Worm (Caenorhabditis elegans) whole organism, L2 larva: ENCODE data around the gene sna-2.

Experiments
- C34F6.9 ChIP-seq: fragments of 150-350 bp; optimal IDR thresholded peaks from 2 replicates; lab custom pipeline; 2014; ENCODE audit warnings: missing biosample characterization, missing genetic modification characterization
- ZK546.5 ChIP-seq: sonication (generic microtip); optimal IDR thresholded peaks from 2 replicates; lab custom pipeline; 2017; ENCODE audit warnings: missing biosample characterization, missing genetic modification characterization
- alr-1 ChIP-seq: fragments of 150-350 bp; optimal IDR thresholded peaks from 2 replicates; lab custom pipeline; 2014; ENCODE audit warnings: missing biosample characterization, missing genetic modification characterization
- aly-2 ChIP-seq: fragments of 150-350 bp; optimal IDR thresholded peaks from 2 replicates; lab custom pipeline; 2014; ENCODE audit warnings: missing biosample characterization, missing genetic modification characterization
- ama-1 ChIP-seq: fragments of 150-350 bp; optimal IDR thresholded peaks from 2 replicates; lab custom pipeline; 2018; ENCODE audit warnings: inconsistent platforms
- blmp-1 ChIP-seq: sonication (generic microtip); optimal IDR thresholded peaks from 2 replicates; lab custom pipeline; 2017; ENCODE audit warnings: missing genetic modification characterization, mild to moderate bottlenecking, missing compliant biosample characterization, antibody characterized with exemption, moderate library complexity; ENCODE audit not compliant: insufficient read depth
- ceh-16 ChIP-seq: fragments of 150-350 bp; optimal IDR thresholded peaks from 2 replicates; lab custom pipeline; 2014; ENCODE audit warnings: missing biosample characterization, missing genetic modification characterization
- ceh-82 ChIP-seq: fragments of 150-350 bp; optimal IDR thresholded peaks from 2 replicates; lab custom pipeline; 2014; ENCODE audit warnings: missing biosample characterization, missing genetic modification characterization
- crh-2 ChIP-seq: sonication (generic microtip); optimal IDR thresholded peaks from 2 replicates; lab custom pipeline; 2017; ENCODE audit warnings: missing biosample characterization, missing genetic modification characterization
- dmd-4 ChIP-seq: sonication (generic microtip); optimal IDR thresholded peaks from 2 replicates; lab custom pipeline; 2017; ENCODE audit warnings: missing biosample characterization, missing genetic modification characterization
- elt-3 ChIP-seq: sonication (generic microtip); optimal IDR thresholded peaks from 2 replicates; lab custom pipeline; 2017; ENCODE audit warnings: missing biosample characterization, missing genetic modification characterization
- fos-1 ChIP-seq: fragments of 150-350 bp; optimal IDR thresholded peaks from 2 replicates; lab custom pipeline; 2014; ENCODE audit warnings: missing biosample characterization, missing genetic modification characterization
- gmeb-1 ChIP-seq: fragments of 150-350 bp; optimal IDR thresholded peaks from 2 replicates; lab custom pipeline; 2014; ENCODE audit warnings: missing biosample characterization, missing genetic modification characterization
- lin-11 ChIP-seq: fragments of 150-350 bp; sonication (generic microtip); optimal IDR thresholded peaks from 2 replicates; lab custom pipeline; 2014; ENCODE audit warnings: missing biosample characterization, missing genetic modification characterization, inconsistent platforms, mixed read lengths
- lin-13 ChIP-seq: fragments of 150-350 bp; optimal IDR thresholded peaks from 2 replicates; lab custom pipeline; 2014; ENCODE audit warnings: missing biosample characterization, missing genetic modification reagents, missing genetic modification characterization
- lsy-2 ChIP-seq, 2 experiments: fragments of 150-350 bp in 1 of 2; sonication (generic microtip) in 1 of 2; optimal IDR thresholded peaks; 2 replicates each; lab custom pipeline; 2014 to 2017; ENCODE audit warnings: missing biosample characterization in 2 of 2, missing genetic modification characterization in 2 of 2
- mab-5 ChIP-seq: fragments of 150-350 bp; optimal IDR thresholded peaks from 2 replicates; lab custom pipeline; 2014; ENCODE audit warnings: missing biosample characterization, missing genetic modification characterization
- mbf-1 ChIP-seq: sonication (generic microtip); optimal IDR thresholded peaks from 2 replicates; lab custom pipeline; 2017; ENCODE audit warnings: missing biosample characterization, missing genetic modification characterization
- nhr-11 ChIP-seq: fragments of 150-350 bp; optimal IDR thresholded peaks from 2 replicates; lab custom pipeline; 2014; ENCODE audit warnings: missing biosample characterization, missing genetic modification characterization
- nhr-12 ChIP-seq: fragments of 150-350 bp; optimal IDR thresholded peaks from 2 replicates; lab custom pipeline; 2014; ENCODE audit warnings: missing biosample characterization, missing genetic modification characterization
- nhr-129 ChIP-seq: fragments of 150-350 bp; optimal IDR thresholded peaks from 2 replicates; lab custom pipeline; 2014; ENCODE audit warnings: missing biosample characterization, missing genetic modification characterization
- nhr-21 ChIP-seq: fragments of 150-350 bp; optimal IDR thresholded peaks from 2 replicates; lab custom pipeline; 2014; ENCODE audit warnings: missing biosample characterization, missing genetic modification characterization
- nhr-23 ChIP-seq: fragments of 150-350 bp; optimal IDR thresholded peaks from 2 replicates; lab custom pipeline; 2014; ENCODE audit warnings: missing biosample characterization, missing genetic modification reagents, missing genetic modification characterization
- nhr-237 ChIP-seq: fragments of 150-350 bp; optimal IDR thresholded peaks from 2 replicates; lab custom pipeline; 2014; ENCODE audit warnings: missing biosample characterization, missing genetic modification characterization
- nhr-25 ChIP-seq: fragments of 150-350 bp; sonication (generic microtip); optimal IDR thresholded peaks from 3 replicates; lab custom pipeline; 2014; ENCODE audit warnings: missing biosample characterization, missing genetic modification characterization
- nhr-77 ChIP-seq: fragments of 150-350 bp; optimal IDR thresholded peaks from 2 replicates; lab custom pipeline; 2014; ENCODE audit warnings: missing biosample characterization, missing genetic modification characterization
- peb-1 ChIP-seq: fragments of 150-350 bp; optimal IDR thresholded peaks from 2 replicates; lab custom pipeline; 2014; ENCODE audit warnings: missing biosample characterization, missing genetic modification characterization
- sem-4 ChIP-seq: fragments of 150-350 bp; optimal IDR thresholded peaks from 2 replicates; lab custom pipeline; 2014; ENCODE audit warnings: missing biosample characterization, missing genetic modification reagents, missing genetic modification characterization
- skn-1 ChIP-seq: sonication (generic microtip); optimal IDR thresholded peaks from 2 replicates; lab custom pipeline; 2017; ENCODE audit warnings: missing biosample characterization, missing genetic modification characterization
- sma-3 ChIP-seq: sonication (generic microtip); optimal IDR thresholded peaks from 2 replicates; lab custom pipeline; 2016; ENCODE audit warnings: missing genetic modification reagents, missing genetic modification characterization, missing compliant biosample characterization
- sma-9 ChIP-seq, 2 experiments: fragments of 150-350 bp in 1 of 2; sonication (generic microtip) in 1 of 2; optimal IDR thresholded peaks; 2 replicates each; lab custom pipeline; 2014 to 2016; ENCODE audit warnings: missing genetic modification characterization in 2 of 2, mild to moderate bottlenecking in 1 of 2, missing biosample characterization in 1 of 2, missing compliant biosample characterization in 1 of 2, missing genetic modification reagents in 1 of 2, moderate library complexity in 1 of 2
- snpc-4 ChIP-seq: fragments of 150-350 bp; optimal IDR thresholded peaks from 2 replicates; lab custom pipeline; 2014; ENCODE audit warnings: missing biosample characterization, missing genetic modification characterization
- unc-39 ChIP-seq: fragments of 150-350 bp; optimal IDR thresholded peaks from 2 replicates; lab custom pipeline; 2014; ENCODE audit warnings: missing biosample characterization, missing genetic modification characterization
- unc-55 ChIP-seq: fragments of 150-350 bp; sonication (generic microtip); optimal IDR thresholded peaks from 3 replicates; lab custom pipeline; 2014; ENCODE audit warnings: missing biosample characterization, missing genetic modification reagents, missing genetic modification characterization
- unc-62 ChIP-seq: fragments of 150-350 bp; optimal IDR thresholded peaks from 2 replicates; lab custom pipeline; 2014; ENCODE audit warnings: missing biosample characterization, missing genetic modification reagents, missing genetic modification characterization
- zag-1 ChIP-seq: fragments of 150-350 bp; optimal IDR thresholded peaks from 2 replicates; lab custom pipeline; 2014; ENCODE audit warnings: missing biosample characterization, missing genetic modification characterization
- ztf-1 ChIP-seq: fragments of 200-800 bp; sonication (Bioruptor generic); conservative IDR thresholded peaks from 2 replicates; pipeline ENCODE4 v1.3.6; 2022; ENCODE audit warnings: missing genetic modification characterization, missing compliant biosample characterization
- ztf-11 ChIP-seq: sonication (generic microtip); optimal IDR thresholded peaks from 2 replicates; lab custom pipeline; 2017; ENCODE audit warnings: missing biosample characterization, missing genetic modification characterization
- ztf-4 ChIP-seq: fragments of 150-350 bp; optimal IDR thresholded peaks from 2 replicates; lab custom pipeline; 2014; ENCODE audit warnings: missing biosample characterization, missing genetic modification characterization

Gene sna-2

DNA sequence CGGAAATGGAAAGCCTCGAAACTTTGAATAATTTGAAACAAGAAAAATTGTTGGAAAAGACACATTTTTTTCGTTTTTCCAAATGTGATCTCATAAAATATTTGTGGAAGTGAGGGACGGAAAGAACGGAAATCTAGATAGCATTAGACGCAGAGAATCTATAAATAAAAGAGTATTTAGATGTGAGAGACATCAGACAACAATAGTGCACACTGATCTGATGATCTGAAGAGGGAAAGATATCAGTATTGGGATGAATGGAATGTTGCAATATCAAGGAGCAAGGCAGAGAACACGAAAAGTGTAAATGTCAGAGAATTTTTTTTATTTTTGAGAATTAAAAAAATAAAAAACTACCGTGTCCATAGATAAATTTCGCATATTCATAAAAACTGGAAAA lies 42.6 kb downstream of the sna-2 start:
- TF ChIP-seq lsy-2 (tag; optimal IDR thresholded peaks at IDR 0.05; lab: Kevin White, UChicago) = peak in 1 of 2 experiments; percentile 3
- no peak for TF ChIP-seq nhr-77 (tag; lab: Kevin White, UChicago)

- no peak for TF ChIP-seq alr-1 (tag; lab: Kevin White, UChicago)
These were observed 43.5 kb downstream of the sna-2 start for ce11 chrIV:9733904-9734303.

ce11 chrIV:9728376-9728775 lies 49.1 kb downstream of the sna-2 start, which contains the start of gene nhr-100:
Gene nhr-100, plus strand, starts transcription at chrIV:9728676.
- TF ChIP-seq mbf-1 (tag; lab: Kevin White, UChicago) (no peak), ztf-11 (tag; lab: Kevin White, UChicago) (no peak), sem-4 (tag; lab: Kevin White, UChicago) (no peak), unc-39 (tag; lab: Kevin White, UChicago) (no peak), nhr-25 (tag; lab: Kevin White, UChicago) (no peak), gmeb-1 (tag; lab: Kevin White, UChicago) (no peak), sma-3 (no peak), nhr-11 (tag; lab: Kevin White, UChicago) (no peak), peb-1 (no peak), nhr-23 (tag; lab: Kevin White, UChicago) (no peak), C34F6.9 (no peak), blmp-1 (no peak), lin-11 (tag; lab: Kevin White, UChicago) (no peak)

DNA sequence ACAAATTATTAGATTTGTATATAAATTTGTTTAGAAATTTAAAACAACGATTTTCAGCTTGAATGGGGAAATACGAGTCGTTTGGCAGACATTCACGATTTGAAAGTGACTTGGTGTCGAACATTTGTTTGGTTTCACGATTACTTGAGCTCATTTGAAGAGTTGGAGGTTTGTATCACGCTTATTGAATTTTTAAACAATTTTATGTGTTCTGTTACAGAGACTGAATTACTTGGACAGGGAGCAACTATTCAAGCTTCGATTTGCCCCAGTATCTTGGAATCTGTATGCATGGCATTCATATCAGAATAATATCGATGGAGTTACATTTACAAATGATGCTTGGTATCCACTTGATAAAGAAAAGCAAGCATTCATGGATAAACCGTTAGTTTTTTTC lies 50.2 kb downstream of the sna-2 start:
- TF ChIP-seq ceh-82 = no peak
- no peak for TF ChIP-seq elt-3
- no peak for TF ChIP-seq nhr-12 (tag; lab: Kevin White, UChicago)
- no peak for TF ChIP-seq dmd-4 (tag; lab: Kevin White, UChicago)
- TF ChIP-seq unc-55 (GFP tag; lab: Kevin White, UChicago) = no peak
- no peak for TF ChIP-seq C34F6.9
- no peak for TF ChIP-seq ama-1
- no peak for TF ChIP-seq zag-1 (tag; lab: Kevin White, UChicago)
- no peak for TF ChIP-seq unc-39 (tag; lab: Kevin White, UChicago)
- no peak for TF ChIP-seq mab-5 (tag; lab: Kevin White, UChicago)
- no peak for TF ChIP-seq nhr-21 (tag; lab: Kevin White, UChicago)
- TF ChIP-seq nhr-129 (tag; lab: Kevin White, UChicago) = no peak
- no peak for TF ChIP-seq mbf-1 (tag; lab: Kevin White, UChicago)
- TF ChIP-seq ceh-16 (tag; lab: Kevin White, UChicago) = no peak
- no peak for TF ChIP-seq sma-3
- no peak for TF ChIP-seq snpc-4 (tag; lab: Kevin White, UChicago)
- no peak for TF ChIP-seq crh-2 (tag; lab: Kevin White, UChicago)

ce11 chrIV:9725468-9725985 lies 51.9 kb downstream of the sna-2 start:
- TF ChIP-seq skn-1 (tag; lab: Kevin White, UChicago) = no peak
- peak in 1 of 2 experiments; percentile 29 for TF ChIP-seq lsy-2 (tag; optimal IDR thresholded peaks at IDR 0.05; lab: Kevin White, UChicago)
- TF ChIP-seq nhr-21 (tag; lab: Kevin White, UChicago) = peak; percentile 47
- TF ChIP-seq C34F6.9 = no peak
- no peak for TF ChIP-seq ZK546.5
- TF ChIP-seq sma-9 (GFP tag; optimal IDR thresholded peaks at IDR 0.05; lab: Kevin White, UChicago) = peak; percentile 4
- TF ChIP-seq sma-9 (tag; optimal IDR thresholded peaks at IDR 0.05; lab: Kevin White, UChicago) = no peak
- TF ChIP-seq aly-2 (tag; lab: Kevin White, UChicago) = no peak
- TF ChIP-seq, all 48 proteins: peak for 3

- no peak for TF ChIP-seq lsy-2 (tag; optimal IDR thresholded peaks at IDR 0.05; lab: Kevin White, UChicago)
- TF ChIP-seq lin-13 (GFP tag; lab: Kevin White, UChicago) = no peak
- no peak for TF ChIP-seq nhr-21 (tag; lab: Kevin White, UChicago)
- no peak for TF ChIP-seq crh-2 (tag; lab: Kevin White, UChicago)
- no peak for TF ChIP-seq nhr-237 (tag; lab: Kevin White, UChicago)
- TF ChIP-seq ZK546.5 = no peak
- no peak for TF ChIP-seq blmp-1
- TF ChIP-seq mab-5 (tag; lab: Kevin White, UChicago) = no peak
- no peak for TF ChIP-seq ztf-1 (GFP tag; lab: Robert Waterston, UW)
- TF ChIP-seq nhr-77 (tag; lab: Kevin White, UChicago) = no peak
- no peak for TF ChIP-seq C34F6.9
- no peak for TF ChIP-seq ztf-4 (tag; lab: Kevin White, UChicago)
- TF ChIP-seq unc-39 (tag; lab: Kevin White, UChicago) = no peak
- no peak for TF ChIP-seq unc-62 (GFP tag; lab: Kevin White, UChicago)
- TF ChIP-seq fos-1 = no peak
- no peak for TF ChIP-seq mbf-1 (tag; lab: Kevin White, UChicago)
- TF ChIP-seq, all 48 proteins: peak for 0
These were observed 52.5 kb downstream of the sna-2 start, which contains the start of the genes nhr-138 and C28D4.18 for ce11 chrIV:9724948-9725347. Gene nhr-138, plus strand, starts transcription at chrIV:9725251. Gene C28D4.18, plus strand, starts transcription at chrIV:9725280.
